Worm (Caenorhabditis elegans): Measurements from ENCODE around the gene rpoa-49.

rpoa-49 gene

DNA sequence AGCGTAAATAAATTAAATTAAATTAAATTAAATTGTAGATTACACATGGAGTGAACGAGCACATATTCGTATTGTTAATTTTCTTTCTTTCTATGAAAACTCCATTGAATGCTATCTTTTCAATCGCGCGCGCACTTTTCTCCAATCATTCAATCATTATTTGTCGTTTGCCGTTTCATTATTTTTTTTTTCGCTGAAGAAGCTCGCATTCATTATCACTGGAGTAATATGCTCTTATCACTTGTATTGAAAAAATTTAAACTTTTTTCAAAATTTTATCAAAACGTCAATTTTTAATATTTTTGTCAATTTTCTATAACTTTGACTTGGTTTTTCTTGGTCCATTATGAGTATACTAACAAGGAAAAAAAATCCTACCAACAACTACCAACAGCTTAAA is 20.6 kb downstream of the rpoa-49 start:
- TF ChIP-seq ztf-29 (GFP tag; IDR thresholded peaks at IDR 0.05) (no peak), klf-2 (GFP tag; conservative IDR thresholded peaks at IDR 0.05) (no peak), T22C8.4 (GFP tag; IDR thresholded peaks at IDR 0.05) (no peak), med-1 (GFP tag; optimal IDR thresholded peaks at IDR 0.05; ENCODE audit: insufficient read depth) (no peak), ref-1 (GFP tag; conservative IDR thresholded peaks at IDR 0.05) (no peak), flt-1 (GFP tag; IDR thresholded peaks at IDR 0.05) (no peak), ztf-23 (GFP tag; IDR thresholded peaks at IDR 0.05) (no peak), cog-1 (tag; optimal IDR thresholded peaks at IDR 0.05) (no peak)

DNA sequence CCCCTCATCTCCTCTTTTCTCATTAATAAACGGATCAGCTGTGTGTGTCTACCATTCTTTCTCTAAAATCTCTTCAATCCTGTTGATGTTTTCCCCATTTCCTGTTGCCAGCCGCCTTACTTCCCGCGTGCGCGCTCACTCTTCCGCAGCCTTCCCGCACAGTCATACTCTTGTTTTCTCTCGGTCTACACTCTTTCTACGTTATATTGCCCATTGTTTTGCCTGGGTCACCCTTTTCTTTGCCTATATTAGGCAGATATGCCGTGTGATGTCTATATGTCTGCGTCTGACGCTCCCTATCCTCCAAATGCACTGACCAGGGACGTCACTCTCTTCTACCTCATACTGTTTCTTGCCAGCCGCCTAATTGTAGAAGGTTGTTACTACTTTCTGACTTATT is 21.5 kb downstream of the rpoa-49 start:
- TF ChIP-seq cog-1 (tag; optimal IDR thresholded peaks at IDR 0.05), result peak; percentile 90
- no peak for TF ChIP-seq ztf-23 (GFP tag; IDR thresholded peaks at IDR 0.05)
- peak; percentile 62; the same call in 1 of the 2 replicates for TF ChIP-seq flt-1 (GFP tag; IDR thresholded peaks at IDR 0.05)

DNA sequence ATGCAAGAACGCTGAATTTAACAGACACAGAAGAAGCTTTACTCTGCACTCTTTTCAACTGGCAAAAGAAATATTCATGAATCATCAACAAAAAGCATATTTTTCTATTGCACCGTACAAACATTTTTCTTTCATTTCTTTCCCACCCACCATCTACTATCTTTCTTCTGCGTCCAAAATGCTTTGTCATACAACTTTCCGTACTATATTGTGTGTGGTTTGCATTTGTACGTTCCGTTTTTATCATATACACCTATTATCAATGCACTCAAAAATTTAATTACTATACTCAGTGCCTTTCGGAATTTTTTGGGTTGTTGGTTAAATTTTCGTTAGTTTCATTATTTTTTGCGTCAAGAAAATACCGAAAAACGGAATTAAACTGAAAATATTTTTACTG is 22.8 kb downstream of the rpoa-49 start:
- no peak for TF ChIP-seq flt-1 (GFP tag; IDR thresholded peaks at IDR 0.05)

ce11 chrII:68757-69156 is 23.9 kb downstream of the rpoa-49 start:
- no peak for TF ChIP-seq med-1 (GFP tag; optimal IDR thresholded peaks at IDR 0.05; ENCODE audit: insufficient read depth)
- no peak for TF ChIP-seq ztf-29 (GFP tag; IDR thresholded peaks at IDR 0.05)
- TF ChIP-seq flt-1 (GFP tag; IDR thresholded peaks at IDR 0.05), result no peak
- no peak for TF ChIP-seq T22C8.4 (GFP tag; IDR thresholded peaks at IDR 0.05)
- no peak for TF ChIP-seq tab-1 (GFP tag; IDR thresholded peaks at IDR 0.05)
- no peak for TF ChIP-seq ref-1 (GFP tag; conservative IDR thresholded peaks at IDR 0.05)
- TF ChIP-seq ztf-23 (GFP tag; IDR thresholded peaks at IDR 0.05), result no peak
- TF ChIP-seq klf-2 (GFP tag; conservative IDR thresholded peaks at IDR 0.05), result no peak

ce11 chrII:69354-69753 is 24.5 kb downstream of the rpoa-49 start, which contains the start of gene egl-26:
egl-26 (plus strand) TSS chrII:69654.
- TF ChIP-seq ref-1 (GFP tag; conservative IDR thresholded peaks at IDR 0.05) (no peak), flt-1 (GFP tag; IDR thresholded peaks at IDR 0.05) (no peak), ztf-29 (GFP tag; IDR thresholded peaks at IDR 0.05) (no peak), klf-2 (GFP tag; conservative IDR thresholded peaks at IDR 0.05) (no peak), ztf-23 (GFP tag; IDR thresholded peaks at IDR 0.05) (no peak), tab-1 (GFP tag; IDR thresholded peaks at IDR 0.05) (no peak), med-1 (GFP tag; optimal IDR thresholded peaks at IDR 0.05; ENCODE audit: insufficient read depth) (no peak), T22C8.4 (GFP tag; IDR thresholded peaks at IDR 0.05) (no peak), cog-1 (tag; optimal IDR thresholded peaks at IDR 0.05) (no peak)

DNA sequence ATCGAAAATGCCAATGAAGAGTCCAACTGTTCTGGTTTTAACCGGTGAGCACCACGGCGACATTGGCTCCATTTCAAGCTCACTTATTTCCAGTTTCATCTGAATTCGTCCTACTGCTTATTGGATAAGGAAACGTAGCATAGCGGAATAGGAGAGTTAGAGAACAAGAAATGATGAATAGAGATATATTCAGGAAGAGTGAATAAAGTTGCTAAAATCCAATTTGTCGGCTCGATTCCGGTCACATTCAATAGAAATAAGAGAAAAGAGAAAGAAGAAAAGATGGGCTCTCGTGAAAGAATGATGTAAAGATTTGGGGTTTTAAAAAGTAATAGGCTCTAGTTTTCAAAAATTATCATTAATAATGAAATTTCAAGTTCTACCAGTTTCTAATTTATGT is 28.5 kb downstream of the rpoa-49 start:
- no peak for TF ChIP-seq klf-2 (GFP tag; conservative IDR thresholded peaks at IDR 0.05)
- TF ChIP-seq ztf-23 (GFP tag; IDR thresholded peaks at IDR 0.05), result no peak
- no peak for TF ChIP-seq tab-1 (GFP tag; IDR thresholded peaks at IDR 0.05)
- no peak for TF ChIP-seq med-1 (GFP tag; optimal IDR thresholded peaks at IDR 0.05; ENCODE audit: insufficient read depth)
- no peak for TF ChIP-seq flt-1 (GFP tag; IDR thresholded peaks at IDR 0.05)
- no peak for TF ChIP-seq T22C8.4 (GFP tag; IDR thresholded peaks at IDR 0.05)
- no peak for TF ChIP-seq ztf-29 (GFP tag; IDR thresholded peaks at IDR 0.05)
- TF ChIP-seq cog-1 (tag; optimal IDR thresholded peaks at IDR 0.05), result no peak
- TF ChIP-seq ref-1 (GFP tag; conservative IDR thresholded peaks at IDR 0.05), result no peak

ce11 chrII:73892-74291 is 29.1 kb downstream of the rpoa-49 start:
- no peak for TF ChIP-seq ref-1 (GFP tag; conservative IDR thresholded peaks at IDR 0.05)
- no peak for TF ChIP-seq flt-1 (GFP tag; IDR thresholded peaks at IDR 0.05)
- no peak for TF ChIP-seq med-1 (GFP tag; optimal IDR thresholded peaks at IDR 0.05; ENCODE audit: insufficient read depth)
- no peak for TF ChIP-seq ztf-23 (GFP tag; IDR thresholded peaks at IDR 0.05)
- no peak for TF ChIP-seq klf-2 (GFP tag; conservative IDR thresholded peaks at IDR 0.05)
- no peak for TF ChIP-seq tab-1 (GFP tag; IDR thresholded peaks at IDR 0.05)
- no peak for TF ChIP-seq cog-1 (tag; optimal IDR thresholded peaks at IDR 0.05)
- no peak for TF ChIP-seq T22C8.4 (GFP tag; IDR thresholded peaks at IDR 0.05)
- TF ChIP-seq ztf-29 (GFP tag; IDR thresholded peaks at IDR 0.05), result no peak

DNA sequence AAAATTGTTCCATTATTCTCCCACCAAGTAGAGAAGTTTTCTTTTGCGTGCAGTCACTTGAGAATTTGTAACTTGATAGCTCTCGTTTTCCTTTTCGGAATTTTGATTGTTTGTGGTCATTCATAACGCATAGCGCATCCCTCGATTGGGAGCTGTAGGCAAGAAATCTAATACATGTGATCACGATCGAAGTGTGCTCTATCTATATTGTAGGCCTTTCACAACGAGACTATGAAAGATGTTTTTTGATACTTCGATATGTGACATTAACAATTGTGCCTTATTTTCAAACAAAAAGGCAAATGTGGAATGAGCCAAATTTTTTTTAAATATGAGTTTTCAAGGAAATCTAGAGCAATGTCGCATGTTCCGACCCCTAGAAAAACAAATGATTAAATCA is 31.0 kb downstream of the rpoa-49 start:
- TF ChIP-seq med-1 (GFP tag; optimal IDR thresholded peaks at IDR 0.05; ENCODE audit: insufficient read depth) (no peak), ztf-23 (GFP tag; IDR thresholded peaks at IDR 0.05) (no peak)

ce11 chrII:76662-77061 is 31.8 kb downstream of the rpoa-49 start:
- TF ChIP-seq flt-1 (GFP tag; IDR thresholded peaks at IDR 0.05), result no peak
- no peak for TF ChIP-seq klf-2 (GFP tag; conservative IDR thresholded peaks at IDR 0.05)
- TF ChIP-seq med-1 (GFP tag; optimal IDR thresholded peaks at IDR 0.05; ENCODE audit: insufficient read depth), result no peak

DNA sequence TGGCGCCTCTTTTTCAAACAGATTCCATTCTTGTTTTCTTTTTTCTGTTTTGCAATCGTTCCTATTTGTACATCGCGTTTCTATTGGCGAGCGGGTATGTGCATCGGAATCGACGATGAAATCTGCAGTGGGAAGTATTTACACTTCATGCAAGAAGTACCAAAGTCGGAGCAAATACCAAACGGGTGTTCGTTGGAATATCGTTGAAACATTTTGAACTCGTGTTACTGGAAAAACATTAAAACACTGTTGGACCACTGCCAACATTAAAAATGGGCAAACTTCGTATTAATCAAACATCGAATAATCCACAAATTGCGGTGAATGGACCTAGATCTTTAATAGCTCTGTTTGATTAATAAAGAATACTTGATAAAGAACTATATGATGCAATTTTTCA is 34.3 kb downstream of the rpoa-49 start, which contains the start of gene C23H3.9:
Gene C23H3.9 (minus strand): TSS at position 101 of the 400 bp plus-strand sequence.
- TF ChIP-seq med-1 (GFP tag; optimal IDR thresholded peaks at IDR 0.05; ENCODE audit: insufficient read depth) (no peak), ztf-23 (GFP tag; IDR thresholded peaks at IDR 0.05) (no peak), klf-2 (GFP tag; conservative IDR thresholded peaks at IDR 0.05) (no peak), tab-1 (GFP tag; IDR thresholded peaks at IDR 0.05) (no peak), cog-1 (tag; optimal IDR thresholded peaks at IDR 0.05) (no peak), ref-1 (GFP tag; conservative IDR thresholded peaks at IDR 0.05) (no peak), flt-1 (GFP tag; IDR thresholded peaks at IDR 0.05) (no peak), ztf-29 (GFP tag; IDR thresholded peaks at IDR 0.05) (no peak), T22C8.4 (GFP tag; IDR thresholded peaks at IDR 0.05) (no peak)

DNA sequence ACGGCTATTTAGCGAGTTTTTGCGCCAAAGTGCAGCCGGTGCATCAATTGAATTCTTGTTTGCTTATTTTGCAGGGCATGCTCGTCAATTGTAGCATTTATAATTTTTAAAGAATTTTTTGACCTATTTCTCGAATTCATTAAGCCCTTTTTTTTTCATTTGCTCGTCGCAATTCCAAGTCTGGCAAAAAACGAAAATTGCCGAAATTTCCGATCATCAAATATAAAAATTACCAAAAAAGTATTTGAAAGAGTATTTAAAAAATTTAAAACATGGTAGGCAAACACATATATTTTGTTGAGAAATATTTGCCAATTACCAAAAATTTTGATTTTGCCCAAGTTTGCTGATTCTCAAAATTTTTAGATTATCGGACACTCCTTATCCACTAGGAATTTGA is 39.3 kb downstream of the rpoa-49 start, which contains the start of gene C50D2.6:
Gene C50D2.6 (plus strand): TSS at position 301 of the 400 bp plus-strand sequence.
- no peak for TF ChIP-seq med-1 (GFP tag; optimal IDR thresholded peaks at IDR 0.05; ENCODE audit: insufficient read depth)
- no peak for TF ChIP-seq flt-1 (GFP tag; IDR thresholded peaks at IDR 0.05)
- TF ChIP-seq klf-2 (GFP tag; conservative IDR thresholded peaks at IDR 0.05), result no peak
- no peak for TF ChIP-seq T22C8.4 (GFP tag; IDR thresholded peaks at IDR 0.05)
- TF ChIP-seq ref-1 (GFP tag; conservative IDR thresholded peaks at IDR 0.05), result no peak
- no peak for TF ChIP-seq cog-1 (tag; optimal IDR thresholded peaks at IDR 0.05)
- TF ChIP-seq tab-1 (GFP tag; IDR thresholded peaks at IDR 0.05), result no peak
- TF ChIP-seq ztf-29 (GFP tag; IDR thresholded peaks at IDR 0.05), result no peak
- no peak for TF ChIP-seq ztf-23 (GFP tag; IDR thresholded peaks at IDR 0.05)
